Worm (Caenorhabditis elegans): ENCODE data around the gene acox-1.6.

The acox-1.6 gene

ce11 chrX:15842492-15842891 is 4.1 kb upstream of the acox-1.6 start:
- no peak for TF ChIP-seq C34F6.9 (tag; optimal IDR thresholded peaks at IDR 0.05)
- no peak for TF ChIP-seq unc-62 (GFP tag; optimal IDR thresholded peaks at IDR 0.05)
- TF ChIP-seq Y55F3AM.14 (GFP tag; optimal IDR thresholded peaks at IDR 0.05) = no peak
- TF ChIP-seq R02D3.7 (tag; optimal IDR thresholded peaks at IDR 0.05) = no peak
- no peak for TF ChIP-seq lin-39 (tag; optimal IDR thresholded peaks at IDR 0.05)
- no peak for TF ChIP-seq ztf-11 (tag; optimal IDR thresholded peaks at IDR 0.05)
- no peak for TF ChIP-seq nhr-25 (tag; optimal IDR thresholded peaks at IDR 0.05)
- TF ChIP-seq mab-5 (tag; optimal IDR thresholded peaks at IDR 0.05) = no peak
- TF ChIP-seq lsy-2 (tag; optimal IDR thresholded peaks at IDR 0.05) = peak; percentile 26 to 32
- no peak for TF ChIP-seq lin-13 (GFP tag; optimal IDR thresholded peaks at IDR 0.05)
- no peak for TF ChIP-seq elt-3 (tag; optimal IDR thresholded peaks at IDR 0.05)
- no peak for TF ChIP-seq ceh-82 (tag; optimal IDR thresholded peaks at IDR 0.05)
- no peak for TF ChIP-seq blmp-1 (tag; optimal IDR thresholded peaks at IDR 0.05; ENCODE audit: insufficient read depth)
- TF ChIP-seq nhr-12 (tag; optimal IDR thresholded peaks at IDR 0.05) = no peak
- TF ChIP-seq ztf-1 (GFP tag; conservative IDR thresholded peaks at IDR 0.05) = no peak
- no peak for TF ChIP-seq nhr-11 (tag; optimal IDR thresholded peaks at IDR 0.05)
- peak; percentile 73 for TF ChIP-seq sma-9 (GFP tag; optimal IDR thresholded peaks at IDR 0.05)
- TF ChIP-seq sma-9 (tag; optimal IDR thresholded peaks at IDR 0.05) = no peak
- peak; percentile 1 for TF ChIP-seq F13H6.1 (tag; optimal IDR thresholded peaks at IDR 0.05)
- TF ChIP-seq ztf-4 (tag; optimal IDR thresholded peaks at IDR 0.05) = no peak
- no peak for TF ChIP-seq unc-55 (GFP tag; optimal IDR thresholded peaks at IDR 0.05)
- TF ChIP-seq fos-1 (tag; optimal IDR thresholded peaks at IDR 0.05) = peak; percentile 60
- peak; percentile 27 for TF ChIP-seq nhr-21 (tag; optimal IDR thresholded peaks at IDR 0.05)
- TF ChIP-seq skn-1 (tag; optimal IDR thresholded peaks at IDR 0.05) = no peak
- no peak for TF ChIP-seq mdl-1 (tag; optimal IDR thresholded peaks at IDR 0.05)
- no peak for TF ChIP-seq nhr-77 (tag; optimal IDR thresholded peaks at IDR 0.05)
- TF ChIP-seq sma-3 (GFP tag; optimal IDR thresholded peaks at IDR 0.05) = peak; percentile 23
- peak; percentile 34 for TF ChIP-seq sem-4 (tag; optimal IDR thresholded peaks at IDR 0.05)
- TF ChIP-seq dmd-4 (tag; optimal IDR thresholded peaks at IDR 0.05) = no peak
- TF ChIP-seq nhr-129 (tag; optimal IDR thresholded peaks at IDR 0.05) = peak; percentile 29
- TF ChIP-seq crh-2 (tag; optimal IDR thresholded peaks at IDR 0.05) = peak; percentile 29
- TF ChIP-seq mbf-1 (tag; optimal IDR thresholded peaks at IDR 0.05) = no peak
- no peak for TF ChIP-seq zag-1 (tag; optimal IDR thresholded peaks at IDR 0.05)
- no peak for TF ChIP-seq snpc-4 (tag; optimal IDR thresholded peaks at IDR 0.05)
- no peak for TF ChIP-seq nhr-10 (tag; optimal IDR thresholded peaks at IDR 0.05)
- peak; percentile 4 for TF ChIP-seq gmeb-1 (tag; optimal IDR thresholded peaks at IDR 0.05)
- TF ChIP-seq elt-1 (tag; optimal IDR thresholded peaks at IDR 0.05) = no peak
- no peak for TF ChIP-seq ama-1 (optimal IDR thresholded peaks at IDR 0.05)
- no peak for TF ChIP-seq egl-27 (tag; optimal IDR thresholded peaks at IDR 0.05)
- no peak for TF ChIP-seq ZK546.5 (tag; optimal IDR thresholded peaks at IDR 0.05)
- TF ChIP-seq alr-1 (tag; optimal IDR thresholded peaks at IDR 0.05) = no peak

- TF ChIP-seq nhr-10 (tag; optimal IDR thresholded peaks at IDR 0.05) = peak; percentile 89
- peak; percentile 98 for TF ChIP-seq ceh-16 (tag; optimal IDR thresholded peaks at IDR 0.05)
- peak; percentile 94 for TF ChIP-seq C34F6.9 (tag; optimal IDR thresholded peaks at IDR 0.05)
- peak; percentile 65 for TF ChIP-seq peb-1 (tag; optimal IDR thresholded peaks at IDR 0.05)
- TF ChIP-seq sma-3 (GFP tag; optimal IDR thresholded peaks at IDR 0.05) = peak; percentile 99
- TF ChIP-seq aly-2 (tag; optimal IDR thresholded peaks at IDR 0.05) = no peak
- TF ChIP-seq F13H6.1 (tag; optimal IDR thresholded peaks at IDR 0.05) = peak; percentile 99
- peak; percentile 98 for TF ChIP-seq nhr-25 (tag; optimal IDR thresholded peaks at IDR 0.05)
- peak; percentile 78 for TF ChIP-seq nhr-237 (tag; optimal IDR thresholded peaks at IDR 0.05)
- TF ChIP-seq sma-9 (GFP tag; optimal IDR thresholded peaks at IDR 0.05) = peak; percentile 99
- TF ChIP-seq sma-9 (tag; optimal IDR thresholded peaks at IDR 0.05) = peak; percentile 63
- TF ChIP-seq unc-55 (GFP tag; optimal IDR thresholded peaks at IDR 0.05) = peak; percentile 98
- peak; percentile 13 for TF ChIP-seq mbf-1 (tag; optimal IDR thresholded peaks at IDR 0.05)
- peak; percentile 64 for TF ChIP-seq skn-1 (tag; optimal IDR thresholded peaks at IDR 0.05)
- peak; percentile 73 for TF ChIP-seq R02D3.7 (tag; optimal IDR thresholded peaks at IDR 0.05)
- peak; percentile 95 for TF ChIP-seq nhr-6 (tag; optimal IDR thresholded peaks at IDR 0.05)
- no peak for TF ChIP-seq alr-1 (tag; optimal IDR thresholded peaks at IDR 0.05)
- TF ChIP-seq elt-1 (tag; optimal IDR thresholded peaks at IDR 0.05) = no peak
- peak; percentile 99 for TF ChIP-seq zag-1 (tag; optimal IDR thresholded peaks at IDR 0.05)
- no peak for TF ChIP-seq nhr-23 (tag; optimal IDR thresholded peaks at IDR 0.05)
- TF ChIP-seq unc-39 (tag; optimal IDR thresholded peaks at IDR 0.05) = peak; percentile 78
- TF ChIP-seq ztf-4 (tag; optimal IDR thresholded peaks at IDR 0.05) = peak; percentile 95
- no peak for TF ChIP-seq ztf-1 (GFP tag; conservative IDR thresholded peaks at IDR 0.05)
- peak; percentile 3 for TF ChIP-seq nhr-11 (tag; optimal IDR thresholded peaks at IDR 0.05)
- TF ChIP-seq dmd-4 (tag; optimal IDR thresholded peaks at IDR 0.05) = no peak
- TF ChIP-seq nhr-77 (tag; optimal IDR thresholded peaks at IDR 0.05) = peak; percentile 91
- TF ChIP-seq egl-27 (tag; optimal IDR thresholded peaks at IDR 0.05) = peak; percentile 98
- TF ChIP-seq nhr-12 (tag; optimal IDR thresholded peaks at IDR 0.05) = no peak
- TF ChIP-seq ZK546.5 (tag; optimal IDR thresholded peaks at IDR 0.05) = peak; percentile 62
- peak; percentile 90 for TF ChIP-seq gmeb-1 (tag; optimal IDR thresholded peaks at IDR 0.05)
- no peak for TF ChIP-seq ama-1 (optimal IDR thresholded peaks at IDR 0.05)
- TF ChIP-seq sem-4 (tag; optimal IDR thresholded peaks at IDR 0.05) = peak; percentile 99
- TF ChIP-seq ztf-11 (tag; optimal IDR thresholded peaks at IDR 0.05) = peak; percentile 53
- TF ChIP-seq lin-39 (tag; optimal IDR thresholded peaks at IDR 0.05) = peak; percentile 61
- peak; percentile 96 to 97 for TF ChIP-seq mdl-1 (tag; optimal IDR thresholded peaks at IDR 0.05)
- peak; percentile 90 for TF ChIP-seq mab-5 (tag; optimal IDR thresholded peaks at IDR 0.05)
- peak; percentile 99 to 100 for TF ChIP-seq lsy-2 (tag; optimal IDR thresholded peaks at IDR 0.05)
- TF ChIP-seq lin-13 (GFP tag; optimal IDR thresholded peaks at IDR 0.05) = peak; percentile 98
- TF ChIP-seq Y55F3AM.14 (GFP tag; optimal IDR thresholded peaks at IDR 0.05) = peak; percentile 98
- peak; percentile 99 for TF ChIP-seq nhr-21 (tag; optimal IDR thresholded peaks at IDR 0.05)
- peak; percentile 82 for TF ChIP-seq blmp-1 (tag; optimal IDR thresholded peaks at IDR 0.05; ENCODE audit: insufficient read depth)
These were observed 2.8 kb upstream of the acox-1.6 start, which contains the start of gene serp-1.1 for ce11 chrX:15841086-15841622. Gene serp-1.1, plus strand, starts transcription at chrX:15841572.

Data from whole organism, L2 larva.